Fruit fly (Drosophila melanogaster): ENCODE measurements around the gene Ork1.

The Ork1 gene

DNA sequence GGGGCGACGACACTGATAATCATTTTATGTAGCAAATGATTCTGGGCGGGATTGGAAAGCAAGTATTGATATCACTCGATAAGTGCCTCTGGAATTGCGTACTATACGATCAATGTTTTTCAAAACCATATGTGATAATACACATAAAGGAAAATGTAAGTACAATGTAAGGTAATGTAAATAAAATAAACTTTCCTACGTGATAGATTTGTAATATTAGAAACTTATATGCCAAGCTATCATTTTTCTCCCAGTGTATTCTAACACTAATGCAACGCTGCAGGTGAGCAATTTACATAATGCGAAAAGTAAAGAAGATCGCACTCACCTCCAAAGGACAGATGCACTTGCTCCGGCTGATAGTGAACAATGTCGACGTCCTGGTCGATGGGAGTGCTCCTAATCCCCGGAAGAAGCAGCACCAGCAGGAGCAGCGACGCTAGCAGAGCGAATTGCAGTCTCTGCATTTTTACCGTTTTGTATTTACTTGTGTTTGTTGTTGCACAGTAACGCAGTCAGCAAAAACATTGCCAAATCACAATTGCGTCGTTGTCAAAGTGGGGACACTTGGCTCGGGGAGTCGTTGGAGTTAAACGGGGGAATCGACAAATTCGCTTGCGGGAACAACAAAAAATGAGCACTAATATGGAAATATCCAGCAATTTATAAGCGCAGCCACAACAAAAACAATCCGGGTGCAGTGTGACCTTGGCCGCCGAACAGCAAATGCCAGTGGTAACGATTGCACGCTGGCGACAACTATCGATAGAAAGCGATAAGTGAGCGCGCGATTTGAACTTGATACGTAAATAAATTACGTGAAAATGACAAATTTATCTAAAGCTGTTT, 13.7 kb downstream of the Ork1 start, which contains the start of gene CG1637 (continued):
- TF ChIP-seq Med (GFP tag): peak; percentile 32
- TF ChIP-seq otp (GFP tag; IDR thresholded peaks at IDR 0.05): no peak
- peak; percentile 92 for TF ChIP-seq Dp (GFP tag; optimal IDR thresholded peaks at IDR 0.05)
- 0 out of 3 replicates have a peak, but pooled peaks have one; percentile 8 for TF ChIP-seq row (GFP tag; IDR thresholded peaks at IDR 0.05)
- TF ChIP-seq Hr39 (optimal IDR thresholded peaks at IDR 0.05): no peak
- no peak for TF ChIP-seq dan (GFP tag; IDR thresholded peaks at IDR 0.05)
- TF ChIP-seq crp (GFP tag; optimal IDR thresholded peaks at IDR 0.05): peak in 1 of 2 experiments; percentile 25
- no peak for TF ChIP-seq ci (GFP tag; IDR thresholded peaks at IDR 0.05)
- TF ChIP-seq sisA (GFP tag; IDR thresholded peaks at IDR 0.05): no peak
- TF ChIP-seq CG6272 (GFP tag; IDR thresholded peaks at IDR 0.05): no peak
- TF ChIP-seq crol (GFP tag; IDR thresholded peaks at IDR 0.05): no peak
- peak; percentile 35 for TF ChIP-seq CG17186 (GFP tag; optimal IDR thresholded peaks at IDR 0.05)
- TF ChIP-seq HHEX (GFP tag; optimal IDR thresholded peaks at IDR 0.05): no peak
- peak; percentile 44; the same call in 1 of the 2 replicates for TF ChIP-seq vvl (GFP tag; IDR thresholded peaks at IDR 0.05)
- 0 out of 3 replicates have a peak, but pooled peaks have one; percentile 52 for TF ChIP-seq mld (GFP tag; IDR thresholded peaks at IDR 0.05; ENCODE audit: partially characterized antibody)
- TF ChIP-seq Doc3 (GFP tag; IDR thresholded peaks at IDR 0.05; ENCODE audit: partially characterized antibody): peak; percentile 32; the same call in 1 of the 3 replicates
- TF ChIP-seq grau (tag; optimal IDR thresholded peaks at IDR 0.05): no peak
- no peak for TF ChIP-seq CG10209 (GFP tag; optimal IDR thresholded peaks at IDR 0.05)
- peak; percentile 64 for TF ChIP-seq CG2116 (GFP tag; optimal IDR thresholded peaks at IDR 0.05)
- TF ChIP-seq CG31441 (GFP tag; IDR thresholded peaks at IDR 0.05): no peak
- peak; percentile 78 for TF ChIP-seq CG13287 (GFP tag; IDR thresholded peaks at IDR 0.05; ENCODE audit: partially characterized antibody)
- TF ChIP-seq Dref (GFP tag; IDR thresholded peaks at IDR 0.05): peak; percentile 80
- TF ChIP-seq CG34224 (GFP tag; IDR thresholded peaks at IDR 0.05; ENCODE audit: partially characterized antibody): peak; percentile 54
- TF ChIP-seq MBD-R2 (GFP tag; IDR thresholded peaks at IDR 0.05): peak; percentile 70
- no peak for TF ChIP-seq CG10267 (tag; optimal IDR thresholded peaks at IDR 0.05)
- peak; percentile 76 for TF ChIP-seq Scr (GFP tag; IDR thresholded peaks at IDR 0.05; ENCODE audit: partially characterized antibody)
- no peak for TF ChIP-seq gt (GFP tag; IDR thresholded peaks at IDR 0.05)
- peak; percentile 70 for TF ChIP-seq pzg (GFP tag; optimal IDR thresholded peaks at IDR 0.05)
- TF ChIP-seq CG15073 (GFP tag; optimal IDR thresholded peaks at IDR 0.05): no peak
- TF ChIP-seq CG1603 (tag; optimal IDR thresholded peaks at IDR 0.05): peak; percentile 50
- peak; percentile 93 for TF ChIP-seq E2f2 (GFP tag; IDR thresholded peaks at IDR 0.05)
- TF ChIP-seq CG3847 (GFP tag; IDR thresholded peaks at IDR 0.05): 0 out of 2 replicates have a peak, but pooled peaks have one; percentile 14
- peak; percentile 52 for TF ChIP-seq D (optimal IDR thresholded peaks at IDR 0.05)
- no peak for TF ChIP-seq D (GFP tag; optimal IDR thresholded peaks at IDR 0.05)
- TF ChIP-seq sens (GFP tag): peak; percentile 79
- peak; percentile 4 for TF ChIP-seq YL-1 (GFP tag; optimal IDR thresholded peaks at IDR 0.05)
- peak; percentile 66 for TF ChIP-seq knrl (GFP tag; IDR thresholded peaks at IDR 0.05; ENCODE audit: partially characterized antibody)
- TF ChIP-seq CG5245 (GFP tag; optimal IDR thresholded peaks at IDR 0.05): no peak
- peak; percentile 65 for TF ChIP-seq unc-4 (GFP tag; IDR thresholded peaks at IDR 0.05; ENCODE audit: partially characterized antibody)
- TF ChIP-seq inv (GFP tag; IDR thresholded peaks at IDR 0.05; ENCODE audit: partially characterized antibody): peak; percentile 45
- TF ChIP-seq Xrp1 (GFP tag; IDR thresholded peaks at IDR 0.05): no peak
- no peak for TF ChIP-seq MTF-1 (GFP tag; optimal IDR thresholded peaks at IDR 0.05; ENCODE audit: borderline replicate concordance)
- TF ChIP-seq zen2 (GFP tag; IDR thresholded peaks at IDR 0.05; ENCODE audit: partially characterized antibody): peak; percentile 66
- peak; percentile 21 for TF ChIP-seq CG9727 (GFP tag; optimal IDR thresholded peaks at IDR 0.05)
- no peak for TF ChIP-seq eve (GFP tag; optimal IDR thresholded peaks at IDR 0.05)
- peak; percentile 73 for TF ChIP-seq CG4617 (GFP tag; optimal IDR thresholded peaks at IDR 0.05; ENCODE audit: borderline replicate concordance)
- no peak for TF ChIP-seq Mes4 (GFP tag; optimal IDR thresholded peaks at IDR 0.05)
- TF ChIP-seq luna (GFP tag; optimal IDR thresholded peaks at IDR 0.05): no peak

All from whole organism, embryonic.